Worm (Caenorhabditis elegans) whole organism, midembryonic: ENCODE results near the gene kap-1.

ENCODE experiments used
- T22C8.4 ChIP-seq: fragments of 200-800 bp; sonication (Bioruptor generic); IDR thresholded peaks from 2 replicates; pipeline ENCODE4 v1.3.6; 2022; ENCODE audit warnings: missing genetic modification characterization, missing compliant biosample characterization
- cog-1 ChIP-seq: sonication (generic microtip); optimal IDR thresholded peaks from 2 replicates; lab custom pipeline; 2016; ENCODE audit warnings: missing genetic modification characterization, missing compliant biosample characterization
- flt-1 ChIP-seq: fragments of 200-800 bp; sonication (Bioruptor generic); IDR thresholded peaks from 2 replicates; pipeline ENCODE4 v1.3.6; 2022; ENCODE audit warnings: missing genetic modification characterization, missing compliant biosample characterization
- klf-2 ChIP-seq: fragments of 200-800 bp; sonication (Bioruptor generic); conservative IDR thresholded peaks from 2 replicates; pipeline ENCODE4 v1.3.6; 2022; ENCODE audit warnings: missing genetic modification reagents, missing genetic modification characterization, missing compliant biosample characterization
- med-1 ChIP-seq: sonication (generic microtip); optimal IDR thresholded peaks from 2 replicates; lab custom pipeline; 2017; ENCODE audit warnings: missing genetic modification characterization, mild to moderate bottlenecking, missing compliant biosample characterization, antibody characterized with exemption, missing genetic modification reagents; ENCODE audit not compliant: insufficient read depth
- ref-1 ChIP-seq: fragments of 200-800 bp; sonication (Bioruptor generic); conservative IDR thresholded peaks from 2 replicates; pipeline ENCODE4 v1.3.6; 2022; ENCODE audit warnings: missing genetic modification reagents, missing genetic modification characterization, missing compliant biosample characterization
- tab-1 ChIP-seq: fragments of 200-800 bp; sonication (Bioruptor generic); IDR thresholded peaks from 2 replicates; pipeline ENCODE4 v1.3.6; 2022; ENCODE audit warnings: missing genetic modification characterization, missing compliant biosample characterization
- ztf-23 ChIP-seq: fragments of 200-800 bp; sonication (Bioruptor generic); IDR thresholded peaks from 2 replicates; pipeline ENCODE4 v1.3.6; 2022; ENCODE audit warnings: missing genetic modification reagents, missing genetic modification characterization, missing compliant biosample characterization
- ztf-29 ChIP-seq: fragments of 200-800 bp; sonication (Bioruptor generic); IDR thresholded peaks from 2 replicates; pipeline ENCODE4 v1.3.6; 2022; ENCODE audit warnings: missing genetic modification reagents, missing genetic modification characterization, missing compliant biosample characterization

Gene kap-1

DNA sequence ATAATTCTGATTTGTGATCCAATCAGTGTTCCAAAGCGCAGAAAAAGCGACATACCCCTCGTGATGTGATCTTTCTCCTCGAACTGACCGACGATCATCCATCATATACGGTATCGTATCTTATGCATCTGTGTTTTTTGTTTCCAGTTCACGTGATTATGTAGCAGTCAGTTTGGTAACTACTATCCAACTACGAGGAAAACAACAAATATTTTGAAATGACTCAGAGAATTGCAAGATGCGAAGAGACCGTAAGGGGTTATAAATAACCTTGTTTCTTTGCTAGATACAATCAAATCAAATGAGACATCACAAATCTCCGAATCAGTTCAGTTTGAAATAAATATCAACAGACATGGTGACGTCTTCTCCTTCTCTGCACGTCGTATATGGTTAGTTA, 38.5 kb upstream of the kap-1 start:
- TF ChIP-seq med-1 (GFP tag; lab: Kevin White, UChicago) (no peak), ref-1 (GFP tag; lab: Robert Waterston, UW) (no peak), ztf-29 (GFP tag; lab: Robert Waterston, UW) (no peak), T22C8.4 (GFP tag; lab: Robert Waterston, UW) (no peak), klf-2 (no peak), tab-1 (GFP tag; lab: Robert Waterston, UW) (no peak), ztf-23 (GFP tag; lab: Robert Waterston, UW) (no peak), cog-1 (tag; lab: Kevin White, UChicago) (no peak), flt-1 (no peak)

DNA sequence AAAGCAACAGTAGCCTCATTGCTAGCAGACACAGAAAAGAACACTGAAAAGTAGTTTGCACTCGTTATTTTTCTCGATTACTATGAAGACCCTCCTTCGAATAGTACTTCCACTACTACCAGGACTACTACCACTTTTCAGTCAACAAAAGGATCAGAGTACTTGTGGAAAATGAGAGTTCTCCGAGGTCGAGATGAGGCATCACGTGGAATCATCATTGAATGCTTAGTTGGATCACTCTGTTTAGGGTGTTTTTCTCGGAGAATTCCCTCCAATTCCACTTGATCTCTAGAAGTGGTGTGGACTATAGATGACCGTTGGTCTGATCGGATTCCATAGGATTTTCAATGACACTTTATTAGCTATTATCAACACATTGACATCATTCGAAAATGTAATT, 37.9 kb upstream of the kap-1 start:
- TF ChIP-seq ztf-23 (GFP tag; lab: Robert Waterston, UW) = no peak
- TF ChIP-seq ref-1 (GFP tag; lab: Robert Waterston, UW) = no peak
- no peak for TF ChIP-seq T22C8.4 (GFP tag; lab: Robert Waterston, UW)
- TF ChIP-seq tab-1 (GFP tag; lab: Robert Waterston, UW) = no peak
- no peak for TF ChIP-seq cog-1 (tag; lab: Kevin White, UChicago)
- TF ChIP-seq ztf-29 (GFP tag; lab: Robert Waterston, UW) = no peak
- TF ChIP-seq med-1 (GFP tag; lab: Kevin White, UChicago) = no peak
- TF ChIP-seq flt-1 = no peak
- TF ChIP-seq klf-2 = no peak

DNA sequence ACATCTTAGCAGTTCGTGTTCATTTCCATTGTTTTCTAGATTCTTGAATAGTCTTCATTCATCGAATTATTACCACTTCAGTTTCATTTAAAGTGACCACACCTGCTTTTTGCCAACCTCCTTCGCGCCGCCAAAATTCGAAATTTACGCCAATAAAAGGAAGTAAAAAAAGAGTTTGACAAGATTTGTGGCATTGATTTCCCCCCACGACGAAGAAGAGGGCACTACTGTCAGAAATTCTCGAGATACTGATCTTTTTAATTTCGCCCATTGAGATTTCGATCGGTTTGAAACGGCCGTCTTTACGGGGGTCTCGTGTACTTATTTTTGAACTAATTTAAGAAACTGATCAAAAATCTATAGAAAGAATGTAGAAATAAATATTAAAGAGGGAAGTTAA, 37.0 kb upstream of the kap-1 start:
- no peak for TF ChIP-seq ztf-29 (GFP tag; lab: Robert Waterston, UW)
- TF ChIP-seq med-1 (GFP tag; lab: Kevin White, UChicago) = no peak
- TF ChIP-seq ztf-23 (GFP tag; lab: Robert Waterston, UW) = no peak
- TF ChIP-seq cog-1 (tag; lab: Kevin White, UChicago) = no peak
- no peak for TF ChIP-seq tab-1 (GFP tag; lab: Robert Waterston, UW)
- no peak for TF ChIP-seq ref-1 (GFP tag; lab: Robert Waterston, UW)
- no peak for TF ChIP-seq klf-2
- TF ChIP-seq T22C8.4 (GFP tag; lab: Robert Waterston, UW) = no peak
- no peak for TF ChIP-seq flt-1

DNA sequence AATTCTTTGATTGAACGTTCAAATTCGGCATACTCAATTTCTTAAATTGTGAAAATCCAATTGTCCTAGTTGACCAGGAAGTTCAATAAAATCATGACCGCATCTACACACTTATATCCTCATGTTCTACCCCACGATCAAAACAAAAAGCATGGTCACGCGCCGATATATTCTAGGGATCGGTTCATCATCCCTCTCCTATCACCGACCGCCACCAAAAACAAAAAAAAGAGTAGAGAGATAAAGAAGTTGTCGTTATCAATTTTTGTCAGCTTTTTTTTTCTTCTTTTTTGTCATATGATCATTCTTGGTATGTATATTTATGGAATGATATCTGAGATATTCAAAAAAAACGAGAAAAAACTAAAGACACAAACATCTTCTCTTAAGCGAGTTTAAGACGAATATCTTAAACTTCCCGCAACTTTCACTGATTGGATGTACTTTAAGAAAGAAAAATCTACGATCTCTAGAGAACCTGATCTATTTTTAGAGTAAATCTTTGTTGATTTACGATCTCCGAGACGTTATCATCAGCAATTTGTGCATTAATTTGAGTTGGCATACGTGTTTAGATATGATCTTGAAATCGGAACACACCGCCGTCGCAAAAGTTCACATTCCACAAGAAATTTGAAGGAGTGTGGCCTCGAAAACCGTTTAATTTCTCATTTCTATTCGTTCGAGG, 33.5 kb upstream of the kap-1 start:
- TF ChIP-seq ztf-23 (GFP tag; lab: Robert Waterston, UW) (no peak), tab-1 (GFP tag; lab: Robert Waterston, UW) (no peak), med-1 (GFP tag; lab: Kevin White, UChicago) (no peak), klf-2 (no peak), cog-1 (tag; lab: Kevin White, UChicago) (no peak), T22C8.4 (GFP tag; lab: Robert Waterston, UW) (no peak), ztf-29 (GFP tag; lab: Robert Waterston, UW) (no peak)

DNA sequence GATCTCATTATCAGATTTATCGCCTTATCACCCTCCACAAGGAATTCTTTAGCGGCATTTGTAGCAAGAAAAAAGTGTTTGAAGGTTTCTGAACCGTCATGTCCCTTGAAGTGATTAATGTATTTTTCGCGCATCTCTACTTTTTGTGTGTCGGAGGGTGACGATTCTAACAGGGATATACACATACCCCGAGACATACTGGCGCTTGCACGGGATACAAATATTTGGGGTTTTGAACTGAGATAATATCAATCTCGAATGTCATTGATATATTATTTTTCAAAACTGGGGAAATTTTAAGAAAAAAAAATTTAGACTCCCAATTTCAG, 33.0 kb upstream of the kap-1 start:
- TF ChIP-seq ztf-29 (GFP tag; lab: Robert Waterston, UW) (no peak), klf-2 (no peak), med-1 (GFP tag; lab: Kevin White, UChicago) (no peak), ztf-23 (GFP tag; lab: Robert Waterston, UW) (no peak)

DNA sequence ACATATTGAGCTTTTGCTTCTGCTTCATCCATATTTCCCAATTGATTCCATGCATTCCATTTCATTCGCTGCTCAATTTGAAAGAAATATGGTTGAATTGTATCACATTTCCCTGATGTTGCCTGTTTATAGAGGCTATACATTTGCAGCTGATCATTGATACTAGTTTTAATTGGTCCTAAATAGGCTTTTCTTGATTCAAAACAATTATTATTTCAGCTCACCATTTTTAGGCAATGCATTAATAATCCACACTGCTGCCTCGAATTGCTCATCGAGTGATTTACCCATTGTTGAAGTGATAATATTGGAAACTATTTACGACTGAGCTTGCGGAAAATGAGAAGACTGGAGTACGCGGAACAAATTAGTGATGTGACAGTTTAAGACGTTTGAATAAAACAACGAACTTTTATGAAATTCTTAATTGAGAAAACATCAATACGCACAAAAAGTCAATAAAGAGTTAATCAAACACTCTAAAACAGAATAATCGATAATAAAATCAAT, 30.0 kb upstream of the kap-1 start, which contains the start of gene acbp-4:
Gene acbp-4 (minus strand): TSS at position 510 of the 510 bp plus-strand sequence.
- TF ChIP-seq cog-1 (tag; lab: Kevin White, UChicago) (no peak), med-1 (GFP tag; lab: Kevin White, UChicago) (no peak), klf-2 (no peak), ztf-23 (GFP tag; lab: Robert Waterston, UW) (no peak), tab-1 (GFP tag; lab: Robert Waterston, UW) (no peak), ztf-29 (GFP tag; lab: Robert Waterston, UW) (no peak), T22C8.4 (GFP tag; lab: Robert Waterston, UW) (no peak), flt-1 (no peak), ref-1 (GFP tag; lab: Robert Waterston, UW) (no peak)

DNA sequence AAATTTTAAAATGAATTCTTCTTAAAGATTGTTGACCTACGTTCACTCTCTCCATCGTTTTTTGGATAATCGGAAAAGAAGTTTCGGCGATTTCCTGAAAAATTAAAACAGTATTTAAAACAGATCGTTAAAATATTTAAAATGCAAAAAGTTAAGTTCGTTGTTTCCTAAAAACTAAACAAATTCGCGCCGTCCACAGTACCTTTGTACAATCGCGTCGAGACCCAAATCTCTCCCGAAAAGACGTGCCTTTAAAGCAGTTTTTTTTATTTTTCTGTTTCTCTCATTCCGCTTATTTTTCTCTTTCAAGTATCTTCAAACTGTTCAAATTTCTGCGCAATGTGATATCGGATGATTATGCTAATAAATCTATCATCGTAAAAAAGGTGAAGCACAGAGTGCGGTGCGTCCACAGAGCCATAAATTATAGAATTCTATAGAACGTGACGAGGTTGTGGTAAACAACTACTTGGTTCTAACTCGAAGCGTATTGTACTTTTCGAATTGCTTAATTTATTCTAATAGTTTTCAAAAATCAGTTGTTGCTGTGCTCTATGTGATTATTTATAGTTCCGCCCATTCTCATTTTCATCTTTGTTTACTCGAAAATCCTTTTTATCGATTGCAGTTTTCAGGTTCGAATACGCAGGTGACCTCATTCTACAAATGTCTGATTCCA, 27.8 kb upstream of the kap-1 start, which contains the start of the genes F56C9.6 and F56C9.3:
Gene F56C9.6 (minus strand): TSS at position 112 of the 679 bp plus-strand sequence.
Gene F56C9.3 (plus strand): TSS at position 629 of the 679 bp plus-strand sequence.
- TF ChIP-seq flt-1 (no peak), klf-2 (no peak), ztf-23 (GFP tag; lab: Robert Waterston, UW) (no peak)

DNA sequence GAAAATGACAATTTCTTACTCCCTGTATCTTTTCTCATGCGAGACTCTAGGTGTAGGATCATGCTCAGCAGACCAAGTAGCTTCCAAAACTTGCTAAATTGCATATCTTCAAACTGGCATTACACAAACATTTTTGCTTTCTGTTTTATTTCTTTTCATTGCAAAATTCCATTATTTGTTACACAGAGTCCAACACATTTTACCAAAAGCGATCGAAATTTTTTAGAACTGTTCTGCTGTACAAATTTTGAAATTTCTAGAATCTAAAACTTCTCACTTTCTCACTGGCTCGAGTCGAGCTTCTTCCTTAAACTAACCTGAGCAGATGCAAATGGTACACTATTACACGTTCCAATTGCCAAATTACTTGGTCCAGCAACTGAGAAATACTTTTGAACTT, 24.2 kb upstream of the kap-1 start:
- no peak for TF ChIP-seq T22C8.4 (GFP tag; lab: Robert Waterston, UW)
- no peak for TF ChIP-seq ref-1 (GFP tag; lab: Robert Waterston, UW)
- TF ChIP-seq ztf-23 (GFP tag; lab: Robert Waterston, UW) = no peak
- TF ChIP-seq med-1 (GFP tag; lab: Kevin White, UChicago) = no peak
- no peak for TF ChIP-seq klf-2
- no peak for TF ChIP-seq cog-1 (tag; lab: Kevin White, UChicago)
- no peak for TF ChIP-seq flt-1

DNA sequence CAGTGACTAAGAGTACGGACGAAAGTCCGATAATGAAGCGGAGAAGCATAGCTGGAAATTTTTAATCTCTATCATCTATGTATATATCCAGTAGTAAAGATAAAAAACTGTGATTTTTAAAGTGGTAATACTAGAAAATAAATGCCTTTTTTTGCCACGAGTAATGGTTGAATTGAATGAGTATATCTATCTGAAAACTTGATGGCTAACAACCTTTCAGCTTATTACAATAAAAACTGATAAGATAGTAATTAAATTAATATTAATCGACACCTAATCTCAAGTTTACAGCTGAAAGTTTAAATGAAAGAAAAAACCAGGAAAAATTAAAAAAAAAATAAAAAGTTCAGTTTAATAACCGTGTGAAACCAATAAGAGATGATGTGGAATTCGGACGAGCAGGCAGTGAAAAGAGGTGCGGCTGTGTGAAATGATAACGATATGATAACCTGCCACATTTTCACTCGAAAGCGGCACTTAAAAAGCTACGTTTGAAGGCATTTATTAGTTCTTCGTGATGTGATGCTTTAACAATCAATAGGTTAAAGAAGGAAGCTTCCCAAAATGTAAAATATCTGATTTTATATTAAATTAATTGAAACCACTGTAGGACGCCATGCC, 23.6 kb upstream of the kap-1 start, which contains the start of gene nspg-6:
Gene nspg-6 (minus strand): TSS at position 51 of the 621 bp plus-strand sequence.
- TF ChIP-seq flt-1 (no peak), klf-2 (no peak)
